Worm (Caenorhabditis elegans) whole organism, L1 larva: ENCODE measurements around the gene T26E4.9.
"Not testable (repeated sequence)": the region's sequence is repeated elsewhere in the genome, so short reads cannot be mapped to it uniquely, and the experiment has no call there.

Experiments
- C16A3.4 ChIP-seq: fragments of 150-350 bp; optimal IDR thresholded peaks from 2 replicates; lab custom pipeline; 2014; ENCODE audit warnings: missing biosample characterization, missing genetic modification characterization
- F16B12.6 ChIP-seq: fragments of 150-350 bp; optimal IDR thresholded peaks from 2 replicates; lab custom pipeline; 2014; ENCODE audit warnings: missing biosample characterization, missing genetic modification characterization
- ama-1 ChIP-seq: fragments of 150-350 bp; optimal IDR thresholded peaks from 2 replicates; lab custom pipeline; 2014
- ceh-63 ChIP-seq: fragments of 200-800 bp; sonication (Bioruptor generic); optimal IDR thresholded peaks from 2 replicates; lab custom pipeline; 2018; ENCODE audit warnings: mild to moderate bottlenecking, missing genetic modification characterization, missing compliant biosample characterization
- ceh-90 ChIP-seq: sonication (generic microtip); optimal IDR thresholded peaks from 2 replicates; lab custom pipeline; 2016; ENCODE audit warnings: missing genetic modification characterization, missing compliant biosample characterization
- dpl-1 ChIP-seq, 3 experiments: fragments of 150-350 bp in 2 of 3; sonication (generic microtip) in 1 of 3; optimal IDR thresholded peaks; 2 replicates each; lab custom pipeline; 2014 to 2017; ENCODE audit warnings: missing biosample characterization in 3 of 3, missing genetic modification characterization in 3 of 3, missing genetic modification reagents in 3 of 3
- egl-13 ChIP-seq: sonication (generic microtip); optimal IDR thresholded peaks from 2 replicates; lab custom pipeline; 2016; ENCODE audit warnings: missing genotype, missing genetic modification reagents, missing genetic modification characterization, missing compliant biosample characterization
- egl-27 ChIP-seq, 2 experiments: fragments of 150-350 bp in 1 of 2; sonication (generic microtip); optimal IDR thresholded peaks; 3 replicates each; lab custom pipeline; 2017 to 2018; ENCODE audit warnings: missing biosample characterization in 2 of 2, missing genetic modification characterization in 2 of 2, missing genetic modification reagents in 2 of 2
- elt-2 ChIP-seq: sonication (generic microtip); optimal IDR thresholded peaks from 2 replicates; lab custom pipeline; 2016; ENCODE audit warnings: missing genetic modification characterization, mild to moderate bottlenecking, inconsistent platforms, missing compliant biosample characterization, missing genetic modification reagents
- elt-3 ChIP-seq, 6 experiments: fragments of 150-350 bp in 1 of 6; sonication (generic microtip); optimal IDR thresholded peaks; 2 replicates each; lab custom pipeline; 2017 to 2018; ENCODE audit warnings: missing biosample characterization in 6 of 6, missing genetic modification characterization in 6 of 6, inconsistent platforms in 1 of 6
- ets-5 ChIP-seq: fragments of 200-800 bp; sonication (Bioruptor generic); IDR thresholded peaks from 2 replicates; pipeline ENCODE4 v1.3.6; 2022; ENCODE audit warnings: missing genetic modification characterization, missing compliant biosample characterization
- fos-1 ChIP-seq: fragments of 150-350 bp; optimal IDR thresholded peaks from 2 replicates; lab custom pipeline; 2014; ENCODE audit warnings: missing biosample characterization, missing genetic modification characterization
- hlh-17 ChIP-seq: fragments of 200-800 bp; sonication (Bioruptor generic); optimal IDR thresholded peaks from 2 replicates; lab custom pipeline; 2018; ENCODE audit warnings: missing genetic modification characterization, mild to moderate bottlenecking, missing compliant biosample characterization, moderate library complexity, borderline replicate concordance
- hlh-4 ChIP-seq: sonication (generic microtip); optimal IDR thresholded peaks from 2 replicates; lab custom pipeline; 2016; ENCODE audit warnings: mild to moderate bottlenecking, missing genetic modification characterization, missing compliant biosample characterization
- irx-1 ChIP-seq: sonication (generic microtip); optimal IDR thresholded peaks from 2 replicates; lab custom pipeline; 2016; ENCODE audit warnings: missing genetic modification characterization, missing compliant biosample characterization
- lin-13 ChIP-seq: fragments of 150-350 bp; optimal IDR thresholded peaks from 2 replicates; lab custom pipeline; 2014; ENCODE audit warnings: missing biosample characterization, missing genetic modification reagents, missing genetic modification characterization
- mdl-1 ChIP-seq, 2 experiments: fragments of 150-350 bp; optimal IDR thresholded peaks; 2 replicates each; lab custom pipeline; 2014 to 2017; ENCODE audit warnings: missing biosample characterization in 2 of 2, missing genetic modification characterization in 2 of 2, inconsistent platforms in 1 of 2
- nhr-20 ChIP-seq: sonication (generic microtip); optimal IDR thresholded peaks from 2 replicates; lab custom pipeline; 2016; ENCODE audit warnings: mild to moderate bottlenecking, missing genetic modification characterization, missing compliant biosample characterization
- nhr-237 ChIP-seq: fragments of 150-350 bp; optimal IDR thresholded peaks from 2 replicates; lab custom pipeline; 2014; ENCODE audit warnings: missing biosample characterization, missing genetic modification characterization
- nhr-47 ChIP-seq: sonication (generic microtip); optimal IDR thresholded peaks from 2 replicates; lab custom pipeline; 2016; ENCODE audit warnings: mild to moderate bottlenecking, missing genetic modification characterization, moderate library complexity, missing compliant biosample characterization
- nhr-71 ChIP-seq: sonication (generic microtip); optimal IDR thresholded peaks from 2 replicates; lab custom pipeline; 2016; ENCODE audit warnings: mild to moderate bottlenecking, missing genetic modification characterization, moderate library complexity, missing compliant biosample characterization
- nhr-84 ChIP-seq: sonication (generic microtip); optimal IDR thresholded peaks from 2 replicates; lab custom pipeline; 2017; ENCODE audit warnings: missing biosample characterization, missing genetic modification characterization
- nhr-85 ChIP-seq: sonication (generic microtip); peaks from one replicate; lab custom pipeline; 2016; ENCODE audit warnings: missing genetic modification characterization, inconsistent platforms, missing compliant biosample characterization
- snu-23 ChIP-seq: sonication (generic microtip); optimal IDR thresholded peaks from 2 replicates; lab custom pipeline; 2016; ENCODE audit warnings: missing genetic modification characterization, missing compliant biosample characterization
- swsn-7 ChIP-seq: sonication (generic microtip); optimal IDR thresholded peaks from 2 replicates; lab custom pipeline; 2016; ENCODE audit warnings: missing genetic modification characterization, missing compliant biosample characterization
- unc-86 ChIP-seq: sonication (generic microtip); optimal IDR thresholded peaks from 2 replicates; lab custom pipeline; 2016; ENCODE audit warnings: missing genetic modification characterization, missing compliant biosample characterization
- unc-98 ChIP-seq: fragments of 200-800 bp; sonication (Bioruptor generic); IDR thresholded peaks from 2 replicates; pipeline ENCODE4 v1.3.6; 2022; ENCODE audit warnings: missing genetic modification characterization, missing compliant biosample characterization
- vab-15 ChIP-seq: sonication (generic microtip); optimal IDR thresholded peaks from 2 replicates; lab custom pipeline; 2017; ENCODE audit warnings: missing genotype, mild to moderate bottlenecking, missing genetic modification characterization, missing compliant biosample characterization
- xbp-1 ChIP-seq: sonication (generic microtip); optimal IDR thresholded peaks from 2 replicates; lab custom pipeline; 2016; ENCODE audit warnings: missing genetic modification characterization, missing compliant biosample characterization
- zag-1 ChIP-seq: fragments of 150-350 bp; optimal IDR thresholded peaks from 2 replicates; lab custom pipeline; 2014; ENCODE audit warnings: missing biosample characterization, missing genetic modification characterization

Gene T26E4.9

ce11 chrV:15758449-15758848 lies 44.1 kb downstream of the T26E4.9 start, which contains the start of gene str-9:
TSS of gene str-9 (plus strand) at chrV:15758749.
- TF ChIP-seq ets-5 (GFP tag; lab: Robert Waterston, UW) (no peak), unc-86 (tag; lab: Kevin White, UChicago) (no peak)

ce11 chrV:15757645-15758044 lies 44.9 kb downstream of the T26E4.9 start:
- TF ChIP-seq nhr-20 (tag; lab: Kevin White, UChicago) (no peak), ceh-90 (no peak), nhr-47 (no peak), zag-1 (tag; lab: Kevin White, UChicago) (no peak), elt-2 (no peak), fos-1 (tag; lab: Kevin White, UChicago) (no peak), nhr-237 (tag; lab: Kevin White, UChicago) (no peak), mdl-1 (tag; optimal IDR thresholded peaks at IDR 0.05; lab: Kevin White, UChicago) (no peak)
- TF ChIP-seq, all 84 proteins: peak for 0

ce11 chrV:15754731-15755130 lies 47.8 kb downstream of the T26E4.9 start, which contains the start of gene str-8:
TSS of gene str-8 (plus strand) at chrV:15755031.
- not testable (repeated sequence) for TF ChIP-seq nhr-20 (tag; lab: Kevin White, UChicago); ceh-63 (GFP tag; lab: Kevin White, UChicago); swsn-7
- TF ChIP-seq, all 84 proteins: peak for 0; not testable (repeated sequence) for 84

- TF ChIP-seq dpl-1 (GFP tag; optimal IDR thresholded peaks at IDR 0.05; lab: Kevin White, UChicago); nhr-85 (tag; lab: Kevin White, UChicago); unc-98 (GFP tag; lab: Robert Waterston, UW): not testable (repeated sequence)
Observed at ce11 chrV:15752941-15753340, 49.6 kb downstream of the T26E4.9 start, which contains the start of gene str-5. TSS of gene str-5 (plus strand) at chrV:15753241.

- no peak for TF ChIP-seq hlh-4 (tag; lab: Kevin White, UChicago)
Observed at ce11 chrV:15752049-15752448, 50.5 kb downstream of the T26E4.9 start, which contains the start of gene str-43. TSS of gene str-43 (minus strand) at chrV:15752149.

- TF ChIP-seq irx-1 (no peak), unc-98 (GFP tag; lab: Robert Waterston, UW) (no peak), vab-15 (no peak), elt-3 (tag; optimal IDR thresholded peaks at IDR 0.05; lab: Kevin White, UChicago) (no peak), nhr-84 (tag; lab: Kevin White, UChicago) (no peak), egl-27 (tag; optimal IDR thresholded peaks at IDR 0.05; lab: Kevin White, UChicago) (no peak), ama-1 (no peak), nhr-71 (no peak), snu-23 (GFP tag; lab: Kevin White, UChicago) (no peak), C16A3.4 (no peak), lin-13 (GFP tag; lab: Kevin White, UChicago) (no peak), F16B12.6 (no peak), egl-13 (tag; lab: Kevin White, UChicago) (no peak), xbp-1 (no peak), elt-2 (no peak), hlh-17 (GFP tag; lab: Kevin White, UChicago) (no peak)
Observed at ce11 chrV:15750130-15750529, 52.4 kb downstream of the T26E4.9 start, which contains the start of gene str-6. TSS of gene str-6 (minus strand) at chrV:15750230.
